Worm (Caenorhabditis elegans): ENCODE results near the gene F21D9.8.

ce11 chrV:19250983-19251382, 28.8 kb downstream of the F21D9.8 start, which contains the start of gene str-81:
- TF ChIP-seq lin-54 (GFP tag; optimal IDR thresholded peaks at IDR 0.05) (no peak), T26A5.8 (tag; optimal IDR thresholded peaks at IDR 0.05) (no peak), ama-1 (optimal IDR thresholded peaks at IDR 0.05) (no peak), ama-1 (GFP tag; optimal IDR thresholded peaks at IDR 0.05) (no peak), unc-62 (GFP tag; optimal IDR thresholded peaks at IDR 0.05) (no peak), D2030.7 (GFP tag; IDR thresholded peaks at IDR 0.05) (no peak), B0336.3 (GFP tag; IDR thresholded peaks at IDR 0.05) (no peak), madf-3 (GFP tag; IDR thresholded peaks at IDR 0.05) (no peak), F49E8.2 (tag; optimal IDR thresholded peaks at IDR 0.05; ENCODE audit: insufficient read depth) (no peak), ets-4 (GFP tag; optimal IDR thresholded peaks at IDR 0.05) (no peak), snpc-4 (GFP tag; optimal IDR thresholded peaks at IDR 0.05) (no peak), snpc-4 (tag; optimal IDR thresholded peaks at IDR 0.05) (no peak), hmg-1.2 (GFP tag; IDR thresholded peaks at IDR 0.05) (no peak), mcd-1 (GFP tag; IDR thresholded peaks at IDR 0.05) (no peak)
